Worm (Caenorhabditis elegans) whole organism, midembryonic: Measurements from ENCODE around the gene ugt-36.

ENCODE experiments used
- T22C8.4 ChIP-seq: fragments of 200-800 bp; sonication (Bioruptor generic); IDR thresholded peaks from 2 replicates; pipeline ENCODE4 v1.3.6; 2022; ENCODE audit warnings: missing genetic modification characterization, missing compliant biosample characterization
- cog-1 ChIP-seq: sonication (generic microtip); optimal IDR thresholded peaks from 2 replicates; lab custom pipeline; 2016; ENCODE audit warnings: missing genetic modification characterization, missing compliant biosample characterization
- flt-1 ChIP-seq: fragments of 200-800 bp; sonication (Bioruptor generic); IDR thresholded peaks from 2 replicates; pipeline ENCODE4 v1.3.6; 2022; ENCODE audit warnings: missing genetic modification characterization, missing compliant biosample characterization
- ref-1 ChIP-seq: fragments of 200-800 bp; sonication (Bioruptor generic); conservative IDR thresholded peaks from 2 replicates; pipeline ENCODE4 v1.3.6; 2022; ENCODE audit warnings: missing genetic modification reagents, missing genetic modification characterization, missing compliant biosample characterization
- tab-1 ChIP-seq: fragments of 200-800 bp; sonication (Bioruptor generic); IDR thresholded peaks from 2 replicates; pipeline ENCODE4 v1.3.6; 2022; ENCODE audit warnings: missing genetic modification characterization, missing compliant biosample characterization

- no peak for TF ChIP-seq cog-1
- no peak for TF ChIP-seq flt-1 (GFP tag; lab: Robert Waterston, UW)
- TF ChIP-seq ref-1 (GFP tag; lab: Robert Waterston, UW): no peak
- no peak for TF ChIP-seq tab-1 (GFP tag; lab: Robert Waterston, UW)
- TF ChIP-seq T22C8.4: no peak
Measured at ce11 chrV:7159391-7159790, 7.4 kb upstream of the ugt-36 start, which contains the start of gene str-204.
